Fruit fly (Drosophila melanogaster) S2 (cell line): ENCODE measurements around the gene CG11149.

Experiments
- CG8478 ChIP-seq: fragments of >200 bp; optimal IDR thresholded peaks from 2 replicates; lab custom pipeline; 2018
- CTCF ChIP-seq, 2 experiments: fragments of >200 bp; optimal IDR thresholded peaks; 2 replicates each; lab custom pipeline; 2018

DNA sequence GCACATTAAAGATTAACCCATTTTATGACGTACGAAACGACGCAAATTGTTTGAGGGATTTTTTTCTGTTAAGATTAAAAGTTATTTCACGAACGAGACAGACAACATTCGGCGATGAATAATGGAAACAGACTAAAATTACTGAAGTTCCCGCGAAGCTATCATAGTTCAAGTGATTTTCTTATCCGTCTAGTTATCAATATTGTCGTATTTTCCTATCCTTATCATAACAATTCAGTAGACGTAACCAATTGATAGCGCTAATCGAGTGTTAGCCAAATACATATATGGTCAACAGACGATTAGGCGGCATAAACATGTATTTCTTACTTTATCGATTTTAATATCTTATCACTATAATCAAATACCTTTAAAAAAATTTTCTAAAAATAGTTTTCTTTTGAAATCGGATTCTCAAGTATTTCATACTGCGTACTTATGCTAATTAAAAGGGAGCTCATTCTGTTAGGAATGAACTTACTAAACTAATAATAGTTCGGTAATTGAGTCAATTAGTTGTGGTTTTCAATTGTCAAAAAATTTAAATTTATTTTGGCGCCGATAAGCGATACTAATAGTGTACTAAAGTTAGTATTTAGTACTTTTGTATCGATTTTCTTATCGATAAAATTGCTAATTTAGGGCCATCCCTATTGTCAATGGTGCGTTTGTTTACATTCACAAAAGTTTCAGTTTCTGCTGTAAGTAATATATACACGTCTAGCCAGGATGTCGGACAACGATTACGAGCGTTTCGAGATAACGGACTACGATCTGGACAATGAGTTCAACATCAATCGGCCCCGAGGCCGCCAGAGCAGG lies at the start of gene CG11149, which contains the start of gene sip1:
- no peak for TF ChIP-seq CG8478 (lab: Kevin White, UChicago)
- no peak for TF ChIP-seq CTCF (optimal IDR thresholded peaks at IDR 0.05; lab: Kevin White, UChicago)
